Fruit fly (Drosophila melanogaster) whole organism, embryonic: ENCODE measurements around the gene Tcs6.

Source experiments
- ATbp ChIP-seq: fragments of 200-800 bp; sonication (Bioruptor generic); optimal IDR thresholded peaks from 2 replicates; lab custom pipeline; 2017; ENCODE audit warnings: missing biosample characterization, mild to moderate bottlenecking, missing genetic modification characterization, missing genetic modification reagents
- Abd-B ChIP-seq: fragments of 200-800 bp; sonication (Bioruptor generic); optimal IDR thresholded peaks from 2 replicates; lab custom pipeline; 2018; ENCODE audit warnings: missing biosample characterization, mild to moderate bottlenecking, missing genetic modification characterization, moderate library complexity
- CG10654 ChIP-seq: fragments of 200-800 bp; sonication (Bioruptor generic); optimal IDR thresholded peaks from 2 replicates; lab custom pipeline; 2016; ENCODE audit warnings: missing biosample characterization, missing genetic modification characterization
- CG11093 ChIP-seq: fragments of 200-800 bp; sonication (Bioruptor generic); IDR thresholded peaks from 3 replicates; pipeline ENCODE4 v1.3.6; 2022; ENCODE audit warnings: missing biosample characterization, missing genetic modification characterization
- CG13287 ChIP-seq: fragments of 200-800 bp; sonication (Bioruptor generic); IDR thresholded peaks from 2 replicates; pipeline ENCODE4 v1.3.6; 2022; ENCODE audit warnings: missing biosample characterization, missing genetic modification characterization; ENCODE audit not compliant: partially characterized antibody
- CG13775 ChIP-seq: fragments of 200-800 bp; sonication (Bioruptor generic); optimal IDR thresholded peaks from 3 replicates; lab custom pipeline; 2017; ENCODE audit warnings: missing biosample characterization, mild to moderate bottlenecking, missing genetic modification characterization
- CG16779 ChIP-seq: fragments of 200-800 bp; sonication (Bioruptor generic); IDR thresholded peaks from 2 replicates; pipeline ENCODE4 v1.3.6; 2022; ENCODE audit warnings: missing biosample characterization, missing genetic modification characterization
- CG1832 ChIP-seq: fragments of 200-800 bp; sonication (Bioruptor generic); optimal IDR thresholded peaks from 2 replicates; lab custom pipeline; 2017; ENCODE audit warnings: missing biosample characterization, mild to moderate bottlenecking, missing genetic modification characterization, inconsistent platforms
- CG2202 ChIP-seq: fragments of 200-800 bp; sonication (Bioruptor generic); optimal IDR thresholded peaks from 2 replicates; lab custom pipeline; 2018; ENCODE audit warnings: missing biosample characterization, mild to moderate bottlenecking, missing genetic modification characterization
- CG30020 ChIP-seq: fragments of 200-800 bp; optimal IDR thresholded peaks from 2 replicates; lab custom pipeline; 2019; ENCODE audit warnings: missing biosample characterization, mild to moderate bottlenecking, missing genetic modification characterization, moderate library complexity
- CG30403 ChIP-seq: fragments of 200-800 bp; sonication (Bioruptor generic); optimal IDR thresholded peaks from 3 replicates; lab custom pipeline; 2016; ENCODE audit warnings: missing biosample characterization, missing genetic modification characterization
- CG32532 ChIP-seq: fragments of 200-800 bp; sonication (Bioruptor generic); IDR thresholded peaks from 2 replicates; pipeline ENCODE4 v1.3.6; 2022; ENCODE audit warnings: missing biosample characterization, missing genetic modification characterization
- CG3995 ChIP-seq: fragments of 200-800 bp; sonication (Bioruptor generic); optimal IDR thresholded peaks from 3 replicates; lab custom pipeline; 2016; ENCODE audit warnings: missing biosample characterization, missing genetic modification characterization
- CG4617 ChIP-seq: fragments of 200-800 bp; sonication (Bioruptor generic); optimal IDR thresholded peaks from 3 replicates; lab custom pipeline; 2016; ENCODE audit warnings: missing biosample characterization, missing genetic modification characterization, borderline replicate concordance
- CG6689 ChIP-seq: fragments of 200-800 bp; sonication (Bioruptor generic); IDR thresholded peaks from 2 replicates; pipeline ENCODE4 v1.3.6; 2022; ENCODE audit warnings: missing biosample characterization, missing genetic modification characterization
- CG7786 ChIP-seq: fragments of 200-800 bp; sonication (Bioruptor generic); optimal IDR thresholded peaks from 2 replicates; lab custom pipeline; 2016; ENCODE audit warnings: missing biosample characterization, missing genetic modification characterization
- CG8089 ChIP-seq: fragments of 200-800 bp; sonication (Bioruptor generic); optimal IDR thresholded peaks from 3 replicates; lab custom pipeline; 2016; ENCODE audit warnings: missing biosample characterization, missing genetic modification characterization
- CG8290 ChIP-seq, 3 experiments: fragments of 200-800 bp; sonication (Bioruptor generic); optimal IDR thresholded peaks; 2 replicates each; lab custom pipeline; 2016 to 2019; ENCODE audit warnings: missing biosample characterization in 3 of 3, missing genetic modification characterization in 3 of 3, mild to moderate bottlenecking in 2 of 3, moderate library complexity in 1 of 3
- CTCF ChIP-seq: fragments of 200-800 bp; sonication (Bioruptor generic); optimal IDR thresholded peaks from 2 replicates; lab custom pipeline; 2017; ENCODE audit warnings: missing biosample characterization, mild to moderate bottlenecking, missing genetic modification characterization, moderate library complexity
- Dip3 ChIP-seq: fragments of 200-800 bp; sonication (Bioruptor generic); optimal IDR thresholded peaks from 3 replicates; lab custom pipeline; 2016; ENCODE audit warnings: missing biosample characterization, missing genetic modification characterization
- Drgx ChIP-seq: fragments of 200-800 bp; sonication (Bioruptor generic); IDR thresholded peaks from 2 replicates; pipeline ENCODE4 v1.3.6; 2022; ENCODE audit warnings: missing biosample characterization, missing genetic modification characterization
- E2f2 ChIP-seq: fragments of 200-800 bp; sonication (Bioruptor generic); IDR thresholded peaks from 2 replicates; pipeline ENCODE4 v1.3.6; 2022; ENCODE audit warnings: missing biosample characterization, missing genetic modification characterization
- HLH54F ChIP-seq: fragments of 200-800 bp; sonication (Bioruptor generic); optimal IDR thresholded peaks from 3 replicates; lab custom pipeline; 2016; ENCODE audit warnings: missing biosample characterization, missing genetic modification characterization
- Hr3 ChIP-seq: fragments of 200-800 bp; sonication (Bioruptor generic); optimal IDR thresholded peaks from 3 replicates; lab custom pipeline; 2016; ENCODE audit warnings: missing biosample characterization, missing genetic modification characterization
- Mad ChIP-seq: fragments of 200-800 bp; sonication (Bioruptor generic); optimal IDR thresholded peaks from 2 replicates; lab custom pipeline; 2016; ENCODE audit warnings: missing biosample characterization, missing genetic modification characterization
- Meics ChIP-seq: fragments of 200-800 bp; sonication (Bioruptor generic); optimal IDR thresholded peaks from 2 replicates; lab custom pipeline; 2017; ENCODE audit warnings: missing biosample characterization, mild to moderate bottlenecking, missing genetic modification characterization
- Mes4 ChIP-seq: fragments of 200-800 bp; sonication (Bioruptor generic); optimal IDR thresholded peaks from 2 replicates; lab custom pipeline; 2016; ENCODE audit warnings: missing biosample characterization, missing genetic modification characterization
- Nf-YB ChIP-seq: fragments of 200-800 bp; sonication (Bioruptor generic); optimal IDR thresholded peaks from 3 replicates; lab custom pipeline; 2019; ENCODE audit warnings: missing biosample characterization, mild to moderate bottlenecking, missing genetic modification characterization, moderate library complexity
- Scr ChIP-seq: fragments of 200-800 bp; sonication (Bioruptor generic); IDR thresholded peaks from 2 replicates; pipeline ENCODE4 v1.3.6; 2022; ENCODE audit warnings: missing biosample characterization, missing genetic modification characterization; ENCODE audit not compliant: partially characterized antibody
- ab ChIP-seq: fragments of 200-800 bp; sonication (Bioruptor generic); optimal IDR thresholded peaks from 2 replicates; lab custom pipeline; 2016; ENCODE audit warnings: missing biosample characterization, missing genetic modification characterization
- ap ChIP-seq: fragments of 200-800 bp; sonication (Bioruptor generic); IDR thresholded peaks from 2 replicates; pipeline ENCODE4 v1.3.6; 2022; ENCODE audit warnings: missing biosample characterization, missing genetic modification characterization
- ara ChIP-seq: fragments of 200-800 bp; sonication (Bioruptor generic); IDR thresholded peaks from 2 replicates; pipeline ENCODE4 v1.3.6; 2022; ENCODE audit warnings: missing biosample characterization, missing genetic modification characterization
- az2 ChIP-seq: fragments of 200-800 bp; sonication (Bioruptor generic); optimal IDR thresholded peaks from 3 replicates; lab custom pipeline; 2016; ENCODE audit warnings: missing biosample characterization, missing genetic modification characterization
- bowl ChIP-seq: fragments of 200-800 bp; sonication (Bioruptor generic); IDR thresholded peaks from 2 replicates; pipeline ENCODE4 v1.3.6; 2022; ENCODE audit warnings: missing biosample characterization, missing genetic modification characterization
- chinmo ChIP-seq: fragments of 200-800 bp; sonication (Bioruptor generic); IDR thresholded peaks from 4 replicates; pipeline ENCODE4 v1.3.6; 2022; ENCODE audit warnings: missing biosample characterization, missing genetic modification characterization; ENCODE audit not compliant: partially characterized antibody
- dm ChIP-seq: fragments of 200-800 bp; sonication (Bioruptor generic); optimal IDR thresholded peaks from 3 replicates; lab custom pipeline; 2016; ENCODE audit warnings: missing biosample characterization, missing genetic modification characterization
- fd102C ChIP-seq: fragments of 200-800 bp; sonication (Bioruptor generic); optimal IDR thresholded peaks from 2 replicates; lab custom pipeline; 2018; ENCODE audit warnings: missing biosample characterization, mild to moderate bottlenecking, missing genetic modification characterization, moderate library complexity
- gcm ChIP-seq: fragments of 200-800 bp; sonication (Bioruptor generic); optimal IDR thresholded peaks from 2 replicates; lab custom pipeline; 2019; ENCODE audit warnings: missing biosample characterization, mild to moderate bottlenecking, missing genetic modification characterization, moderate library complexity
- gem ChIP-seq: fragments of 200-800 bp; sonication (Bioruptor generic); optimal IDR thresholded peaks from 2 replicates; lab custom pipeline; 2019; ENCODE audit warnings: missing biosample characterization, mild to moderate bottlenecking, missing genetic modification characterization, moderate library complexity
- gsb ChIP-seq: fragments of 200-800 bp; sonication (Bioruptor generic); IDR thresholded peaks from 2 replicates; pipeline ENCODE4 v1.3.6; 2022; ENCODE audit warnings: missing biosample characterization, missing genetic modification characterization
- hbn ChIP-seq: fragments of 200-800 bp; sonication (Bioruptor generic); IDR thresholded peaks from 2 replicates; pipeline ENCODE4 v1.3.6; 2022; ENCODE audit warnings: missing biosample characterization, missing genetic modification characterization; ENCODE audit not compliant: partially characterized antibody
- kni ChIP-seq: fragments of 200-800 bp; sonication (Bioruptor generic); optimal IDR thresholded peaks from 3 replicates; lab custom pipeline; 2017; ENCODE audit warnings: mild to moderate bottlenecking, missing biosample characterization, missing genetic modification reagents, missing genetic modification characterization
- pho ChIP-seq: fragments of 200-800 bp; sonication (Bioruptor generic); optimal IDR thresholded peaks from 2 replicates; lab custom pipeline; 2016; ENCODE audit warnings: missing biosample characterization, missing genetic modification characterization
- prd ChIP-seq, 3 experiments: fragments of >200 bp in 2 of 3; fragments of 200-800 bp in 1 of 3; sonication (Bioruptor generic) in 1 of 3; optimal IDR thresholded peaks in 2 of 3; IDR thresholded peaks in 1 of 3; 2 replicates in 2 of 3; 3 replicates in 1 of 3; pipeline versions ENCODE4 v1.3.6 to Lab custom; 2017 to 2022; ENCODE audit warnings: missing biosample characterization in 1 of 3, missing genetic modification characterization in 1 of 3
- psq ChIP-seq: fragments of 200-800 bp; sonication (Bioruptor generic); optimal IDR thresholded peaks from 2 replicates; lab custom pipeline; 2017; ENCODE audit warnings: missing biosample characterization, missing genetic modification characterization
- pum ChIP-seq: fragments of 200-800 bp; sonication (Bioruptor generic); optimal IDR thresholded peaks from 2 replicates; lab custom pipeline; 2016; ENCODE audit warnings: missing biosample characterization, missing genetic modification characterization
- row ChIP-seq: fragments of 200-800 bp; sonication (Bioruptor generic); IDR thresholded peaks from 3 replicates; pipeline ENCODE4 v1.3.6; 2022; ENCODE audit warnings: missing biosample characterization, missing genetic modification characterization
- sd ChIP-seq: fragments of 200-800 bp; sonication (Bioruptor generic); optimal IDR thresholded peaks from 3 replicates; lab custom pipeline; 2018; ENCODE audit warnings: missing biosample characterization, mild to moderate bottlenecking, missing genetic modification characterization, moderate library complexity
- sqz ChIP-seq: fragments of 200-800 bp; sonication (Bioruptor generic); optimal IDR thresholded peaks from 3 replicates; lab custom pipeline; 2018; ENCODE audit warnings: missing biosample characterization, mild to moderate bottlenecking, missing genetic modification characterization
- trem ChIP-seq: fragments of 200-800 bp; optimal IDR thresholded peaks from 3 replicates; lab custom pipeline; 2019; ENCODE audit warnings: missing biosample characterization, mild to moderate bottlenecking, missing genetic modification characterization, moderate library complexity
- unc-4 ChIP-seq: fragments of 200-800 bp; sonication (Bioruptor generic); IDR thresholded peaks from 2 replicates; pipeline ENCODE4 v1.3.6; 2022; ENCODE audit warnings: missing biosample characterization, missing genetic modification characterization; ENCODE audit not compliant: partially characterized antibody

The Tcs6 gene

DNA sequence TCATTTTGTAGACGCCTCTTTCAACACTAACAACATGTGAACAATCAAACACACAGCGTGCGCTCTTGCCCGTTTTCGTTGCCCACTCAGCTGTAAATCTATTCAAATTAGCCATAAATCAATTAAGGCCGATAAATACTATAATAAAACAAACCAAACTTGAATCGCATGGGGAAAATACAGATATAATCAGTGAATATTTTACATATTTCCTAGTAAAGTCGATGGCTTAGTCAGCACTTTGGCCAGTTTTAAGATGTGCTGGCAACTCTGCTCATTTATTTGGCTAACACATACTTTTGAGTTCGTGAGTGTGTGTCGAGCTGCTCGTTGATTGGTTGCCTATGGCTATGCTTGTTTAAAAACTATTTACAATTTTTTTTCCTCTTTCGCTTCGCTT is 41.2 kb upstream of the Tcs6 start (continued):
- TF ChIP-seq CG13775 (GFP tag; lab: Kevin White, UChicago): no peak
- no peak for TF ChIP-seq chinmo (GFP tag; lab: Robert Waterston, UW)
- TF ChIP-seq CG3995 (GFP tag; lab: Kevin White, UChicago): no peak
- TF ChIP-seq bowl (GFP tag; lab: Robert Waterston, UW): no peak
- peak; percentile 32; the same call in 1 of the 3 replicates for TF ChIP-seq row (GFP tag; lab: Robert Waterston, UW)
- no peak for TF ChIP-seq ap
- peak; percentile 27; the same call in 1 of the 2 replicates for TF ChIP-seq Drgx (GFP tag; lab: Robert Waterston, UW)
- no peak for TF ChIP-seq Mad (GFP tag; lab: Kevin White, UChicago)
- peak; percentile 33 for TF ChIP-seq HLH54F (GFP tag; lab: Kevin White, UChicago)
- TF ChIP-seq CG4617: no peak
- TF ChIP-seq Abd-B (GFP tag; lab: Kevin White, UChicago): no peak
- TF ChIP-seq CG10654 (GFP tag; lab: Kevin White, UChicago): no peak
- no peak for TF ChIP-seq CG11093 (GFP tag; lab: Robert Waterston, UW)
- TF ChIP-seq gsb (GFP tag; lab: Robert Waterston, UW): no peak
- TF ChIP-seq CG13287 (GFP tag; lab: Robert Waterston, UW): no peak
- TF ChIP-seq CG8290 (GFP tag; optimal IDR thresholded peaks at IDR 0.05; lab: Kevin White, UChicago): no peak
- TF ChIP-seq CG8290 (tag; optimal IDR thresholded peaks at IDR 0.05; lab: Kevin White, UChicago): peak in 1 of 2 experiments; percentile 40
- no peak for TF ChIP-seq gcm
- no peak for TF ChIP-seq Meics (GFP tag; lab: Kevin White, UChicago)
- TF ChIP-seq Nf-YB (GFP tag; lab: Kevin White, UChicago): peak; percentile 97
- no peak for TF ChIP-seq trem
- TF ChIP-seq pum (GFP tag; lab: Kevin White, UChicago): no peak
- TF ChIP-seq hbn: no peak
- no peak for TF ChIP-seq psq (GFP tag; lab: Kevin White, UChicago)
- TF ChIP-seq Scr (GFP tag; lab: Robert Waterston, UW): no peak
- TF ChIP-seq CG2202 (tag; lab: Kevin White, UChicago): no peak
- no peak for TF ChIP-seq fd102C
- no peak for TF ChIP-seq CG16779 (GFP tag; lab: Robert Waterston, UW)
- TF ChIP-seq sd: peak; percentile 46
- TF ChIP-seq CG1832 (GFP tag; lab: Kevin White, UChicago): no peak
- no peak for TF ChIP-seq Mes4
- TF ChIP-seq pho: peak; percentile 28
- no peak for TF ChIP-seq ara (GFP tag; lab: Robert Waterston, UW)
- no peak for TF ChIP-seq CTCF (GFP tag; lab: Kevin White, UChicago)
- TF ChIP-seq Hr3: no peak
- no peak for TF ChIP-seq CG32532
- no peak for TF ChIP-seq dm
- TF ChIP-seq gem (tag; lab: Kevin White, UChicago): no peak
- TF ChIP-seq ATbp: no peak
- no peak for TF ChIP-seq CG6689 (GFP tag; lab: Robert Waterston, UW)
- TF ChIP-seq CG30020 (tag; lab: Kevin White, UChicago): no peak
- TF ChIP-seq kni (GFP tag; lab: Kevin White, UChicago): peak; percentile 23
- TF ChIP-seq ab: peak; percentile 7
- 0 out of 2 replicates have a peak, but pooled peaks have one; percentile 24 for TF ChIP-seq E2f2 (GFP tag; lab: Robert Waterston, UW)
- no peak for TF ChIP-seq unc-4 (GFP tag; lab: Robert Waterston, UW)
- no peak for TF ChIP-seq CG8089 (GFP tag; lab: Kevin White, UChicago)
- TF ChIP-seq az2 (GFP tag; lab: Kevin White, UChicago): no peak
- peak; percentile 61 for TF ChIP-seq sqz (GFP tag; lab: Kevin White, UChicago)
- no peak for TF ChIP-seq prd (optimal IDR thresholded peaks at IDR 0.05; lab: Kevin White, UChicago)
- TF ChIP-seq prd (GFP tag; IDR thresholded peaks at IDR 0.05; lab: Robert Waterston, UW): no peak
- TF ChIP-seq CG30403 (GFP tag; lab: Kevin White, UChicago): no peak
- TF ChIP-seq CG7786 (GFP tag; lab: Kevin White, UChicago): no peak
- peak; percentile 25 for TF ChIP-seq Dip3 (GFP tag; lab: Kevin White, UChicago)
